Fruit fly (Drosophila melanogaster) whole organism, prepupa: Measurements from ENCODE around the gene rump.

Experiments
- CG10669 ChIP-seq: fragments of 200-800 bp; sonication (Bioruptor generic); optimal IDR thresholded peaks from 3 replicates; lab custom pipeline; 2018; ENCODE audit warnings: missing biosample characterization, mild to moderate bottlenecking, missing genetic modification characterization, moderate library complexity
- CG11762 ChIP-seq: fragments of 200-800 bp; sonication (Bioruptor generic); optimal IDR thresholded peaks from 3 replicates; lab custom pipeline; 2016; ENCODE audit warnings: missing biosample characterization, missing genetic modification characterization; ENCODE audit not compliant: insufficient read depth
- CG1621 ChIP-seq: fragments of 200-800 bp; sonication (Bioruptor generic); optimal IDR thresholded peaks from 3 replicates; lab custom pipeline; 2018; ENCODE audit warnings: missing biosample characterization, mild to moderate bottlenecking, missing genetic modification characterization
- CG16779 ChIP-seq: fragments of 200-800 bp; sonication (Bioruptor generic); optimal IDR thresholded peaks from 3 replicates; lab custom pipeline; 2017; ENCODE audit warnings: missing biosample characterization, mild to moderate bottlenecking, missing genetic modification characterization
- CG31627 ChIP-seq: fragments of 200-800 bp; sonication (Bioruptor generic); optimal IDR thresholded peaks from 3 replicates; lab custom pipeline; 2016; ENCODE audit warnings: missing biosample characterization, missing genetic modification characterization
- CG32006 ChIP-seq: fragments of 200-800 bp; sonication (Bioruptor generic); optimal IDR thresholded peaks from 3 replicates; lab custom pipeline; 2017; ENCODE audit warnings: missing biosample characterization, mild to moderate bottlenecking, missing genetic modification characterization
- CG34406 ChIP-seq: fragments of 200-800 bp; sonication (Bioruptor generic); optimal IDR thresholded peaks from 3 replicates; lab custom pipeline; 2016; ENCODE audit warnings: missing biosample characterization, missing genetic modification characterization
- CG6163 ChIP-seq: fragments of 200-800 bp; sonication (Bioruptor generic); IDR thresholded peaks from 3 replicates; pipeline ENCODE4 v1.3.6; 2022; ENCODE audit warnings: missing biosample characterization, missing genetic modification characterization
- CG6276 ChIP-seq: fragments of 200-800 bp; sonication (Bioruptor generic); optimal IDR thresholded peaks from 2 replicates; lab custom pipeline; 2017; ENCODE audit warnings: missing biosample characterization, mild to moderate bottlenecking, missing genetic modification characterization
- CG6792 ChIP-seq: fragments of 200-800 bp; sonication (Bioruptor generic); optimal IDR thresholded peaks from 3 replicates; lab custom pipeline; 2016; ENCODE audit warnings: missing biosample characterization, missing genetic modification characterization
- Eip78C ChIP-seq: fragments of 200-800 bp; sonication (Bioruptor generic); peaks from one replicate; lab custom pipeline; 2016; ENCODE audit warnings: missing biosample characterization, missing genetic modification characterization
- Eip93F ChIP-seq: fragments of 200-800 bp; sonication (Bioruptor generic); optimal IDR thresholded peaks from 2 replicates; lab custom pipeline; 2016; ENCODE audit warnings: missing biosample characterization, mild to moderate bottlenecking, missing genetic modification characterization
- Ets96B ChIP-seq: fragments of 200-800 bp; optimal IDR thresholded peaks from 2 replicates; lab custom pipeline; 2019; ENCODE audit warnings: missing biosample characterization, mild to moderate bottlenecking, missing genetic modification characterization, moderate library complexity
- Hr4 ChIP-seq: fragments of 200-800 bp; sonication (Bioruptor generic); optimal IDR thresholded peaks from 3 replicates; lab custom pipeline; 2016; ENCODE audit warnings: missing biosample characterization, missing genetic modification characterization
- Lpt ChIP-seq: fragments of 200-800 bp; sonication (Bioruptor generic); optimal IDR thresholded peaks from 3 replicates; lab custom pipeline; 2016; ENCODE audit warnings: missing biosample characterization, missing genetic modification characterization
- Met ChIP-seq: fragments of 200-800 bp; sonication (Bioruptor generic); optimal IDR thresholded peaks from 3 replicates; lab custom pipeline; 2016; ENCODE audit warnings: missing biosample characterization, missing genetic modification characterization
- OdsH ChIP-seq: fragments of 200-800 bp; sonication (Bioruptor generic); optimal IDR thresholded peaks from 3 replicates; lab custom pipeline; 2016; ENCODE audit warnings: missing biosample characterization, missing genetic modification characterization
- Smox ChIP-seq: fragments of 200-800 bp; sonication (Bioruptor generic); optimal IDR thresholded peaks from 3 replicates; lab custom pipeline; 2016; ENCODE audit warnings: missing biosample characterization, missing genetic modification characterization
- Sox14 ChIP-seq: fragments of 200-800 bp; sonication (Bioruptor generic); optimal IDR thresholded peaks from 3 replicates; lab custom pipeline; 2016; ENCODE audit warnings: missing biosample characterization, missing genetic modification characterization
- acj6 ChIP-seq: fragments of 200-800 bp; sonication (Bioruptor generic); optimal IDR thresholded peaks from 3 replicates; lab custom pipeline; 2016; ENCODE audit warnings: missing biosample characterization, missing genetic modification characterization
- dac ChIP-seq: fragments of 200-800 bp; sonication (Bioruptor generic); optimal IDR thresholded peaks from 2 replicates; lab custom pipeline; 2017; ENCODE audit warnings: missing biosample characterization, mild to moderate bottlenecking, missing genetic modification characterization
- esn ChIP-seq: fragments of 200-800 bp; sonication (Bioruptor generic); optimal IDR thresholded peaks from 2 replicates; lab custom pipeline; 2016; ENCODE audit warnings: missing biosample characterization, mild to moderate bottlenecking, missing genetic modification characterization, moderate library complexity
- fd85E ChIP-seq: fragments of 200-800 bp; sonication (Bioruptor generic); optimal IDR thresholded peaks from 3 replicates; lab custom pipeline; 2016; ENCODE audit warnings: missing biosample characterization, missing genetic modification characterization
- salr ChIP-seq, 2 experiments: fragments of 200-800 bp; sonication (Bioruptor generic); optimal IDR thresholded peaks; 3 replicates each; lab custom pipeline; 2016 to 2018; ENCODE audit warnings: missing biosample characterization in 2 of 2, missing genetic modification characterization in 2 of 2, mild to moderate bottlenecking in 1 of 2
- ss ChIP-seq, 2 experiments: fragments of 200-800 bp; sonication (Bioruptor generic); optimal IDR thresholded peaks; 2 replicates in 1 of 2; 3 replicates in 1 of 2; lab custom pipeline; 2017 to 2018; ENCODE audit warnings: mild to moderate bottlenecking in 2 of 2, missing biosample characterization in 2 of 2, missing genetic modification characterization in 2 of 2, moderate library complexity in 1 of 2
- svp ChIP-seq: fragments of 200-800 bp; sonication (Bioruptor generic); peaks from one replicate; lab custom pipeline; 2016; ENCODE audit warnings: missing biosample characterization, missing genetic modification characterization
- vri ChIP-seq: fragments of 200-800 bp; sonication (Bioruptor generic); optimal IDR thresholded peaks from 3 replicates; lab custom pipeline; 2016; ENCODE audit warnings: missing biosample characterization, mild to moderate bottlenecking, missing genetic modification characterization

rump gene

DNA sequence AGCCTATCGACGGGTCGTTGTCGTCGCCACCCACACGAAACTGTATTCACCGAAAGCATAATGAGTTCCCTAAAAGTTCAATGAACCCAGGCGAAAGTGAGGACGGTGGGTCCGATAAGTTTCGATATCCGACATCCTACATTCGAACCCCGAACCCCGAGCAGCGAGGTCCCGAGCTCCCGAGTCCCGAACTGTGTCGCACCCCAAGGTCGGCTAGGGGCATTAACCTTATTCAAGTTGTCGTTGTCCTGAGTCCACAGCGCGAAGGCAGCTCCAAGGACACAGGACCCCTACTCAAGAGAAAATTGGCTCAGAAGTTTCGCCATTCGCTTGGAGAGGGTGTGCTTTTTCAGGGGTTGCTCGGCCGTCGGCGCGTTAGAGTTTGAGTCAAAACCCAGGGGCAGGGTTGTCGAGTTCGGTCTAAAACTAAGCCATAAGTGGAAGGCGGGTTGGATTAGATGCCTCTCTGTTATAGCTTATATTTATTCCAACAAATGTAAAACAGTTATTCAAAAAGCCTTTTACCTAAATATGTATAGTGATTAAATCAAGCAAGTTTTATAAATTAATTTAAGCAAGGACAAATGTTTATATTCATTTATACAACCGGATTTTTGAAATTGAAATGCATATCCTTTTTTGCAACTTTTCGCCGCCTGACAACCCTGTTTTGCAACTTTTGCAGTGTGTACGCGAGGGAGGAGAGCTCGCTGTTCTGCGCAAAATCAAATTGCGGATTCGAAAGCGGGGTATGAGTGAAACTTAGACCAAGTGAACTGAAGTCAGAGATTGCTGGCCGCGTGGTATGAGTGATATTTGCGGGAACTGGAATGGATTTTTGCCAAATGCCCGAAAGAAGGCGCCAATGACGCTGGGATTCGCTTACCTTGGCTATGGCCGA is 50.5 kb downstream of the rump start (continued):
- TF ChIP-seq CG32006 (GFP tag; lab: Kevin White, UChicago) (no peak), Lpt (GFP tag; lab: Kevin White, UChicago) (no peak), Eip93F (GFP tag; lab: Kevin White, UChicago) (no peak), Ets96B (peak; percentile 59), esn (GFP tag; lab: Kevin White, UChicago) (no peak), CG6276 (GFP tag; lab: Kevin White, UChicago) (peak; percentile 38), CG11762 (no peak), Smox (GFP tag; lab: Kevin White, UChicago) (peak; percentile 56), vri (peak; percentile 24), CG6163 (GFP tag; lab: Robert Waterston, UW) (0 out of 3 replicates have a peak, but pooled peaks have one; percentile 17), fd85E (GFP tag; lab: Kevin White, UChicago) (no peak), Sox14 (GFP tag; lab: Kevin White, UChicago) (peak; percentile 43), svp (GFP tag; lab: Kevin White, UChicago) (no peak), CG10669 (GFP tag; lab: Kevin White, UChicago) (peak; percentile 46), CG31627 (GFP tag; lab: Kevin White, UChicago) (peak; percentile 40), CG16779 (tag; lab: Kevin White, UChicago) (no peak), dac (GFP tag; lab: Kevin White, UChicago) (no peak), CG34406 (GFP tag; lab: Kevin White, UChicago) (peak; percentile 16), salr (GFP tag; optimal IDR thresholded peaks at IDR 0.05; lab: Kevin White, UChicago) (no peak), CG1621 (tag; lab: Kevin White, UChicago) (no peak), acj6 (GFP tag; lab: Kevin White, UChicago) (peak; percentile 37), Met (GFP tag; lab: Kevin White, UChicago) (peak; percentile 51), OdsH (GFP tag; lab: Kevin White, UChicago) (peak; percentile 42), ss (GFP tag; optimal IDR thresholded peaks at IDR 0.05; lab: Kevin White, UChicago) (peak in 1 of 2 experiments; percentile 26), Hr4 (GFP tag; lab: Kevin White, UChicago) (peak; percentile 60)

DNA sequence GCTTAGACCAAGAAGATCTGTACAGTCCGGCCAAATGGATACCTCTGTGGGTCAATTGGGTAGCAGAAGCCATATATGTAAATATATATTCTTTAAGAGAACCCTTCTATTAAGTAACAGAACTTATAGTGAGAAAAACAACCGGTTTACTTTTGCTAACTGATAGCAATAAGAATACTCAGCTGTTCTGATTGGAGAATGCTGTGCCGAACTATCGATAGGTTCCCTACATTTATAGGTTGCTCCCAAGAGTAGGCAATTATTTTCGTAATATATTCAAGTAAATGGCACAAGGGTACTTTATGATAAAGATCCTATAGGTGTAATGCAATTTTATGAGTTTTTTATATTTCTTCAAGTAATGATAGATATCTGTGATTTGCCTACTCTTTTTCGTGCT is 53.8 kb downstream of the rump start, which contains the start of gene GstZ1:
GstZ1 (minus strand) TSS at position 174 of the 400 bp plus-strand sequence.
- no peak for TF ChIP-seq vri
- no peak for TF ChIP-seq CG31627 (GFP tag; lab: Kevin White, UChicago)
- TF ChIP-seq CG6792 (GFP tag; lab: Kevin White, UChicago) = no peak
- TF ChIP-seq Eip78C = peak; percentile 31
- no peak for TF ChIP-seq CG6276 (GFP tag; lab: Kevin White, UChicago)
